Fruit fly (Drosophila melanogaster) whole organism, embryonic: ENCODE results near the gene Scgalpha.
A peak's percentile ranks its signal among the peaks of the same experiment; 100 is the strongest.

ENCODE experiments used
- Abd-B ChIP-seq: fragments of 200-800 bp; sonication (Bioruptor generic); optimal IDR thresholded peaks from 2 replicates; lab custom pipeline; 2018; ENCODE audit warnings: missing biosample characterization, mild to moderate bottlenecking, missing genetic modification characterization, moderate library complexity
- CG11398 ChIP-seq: fragments of 200-800 bp; sonication (Bioruptor generic); optimal IDR thresholded peaks from 2 replicates; lab custom pipeline; 2016; ENCODE audit warnings: missing biosample characterization, missing genetic modification characterization
- CG11456 ChIP-seq: fragments of 200-800 bp; sonication (Bioruptor generic); IDR thresholded peaks from 3 replicates; pipeline ENCODE4 v1.3.6; 2022; ENCODE audit warnings: missing biosample characterization, missing genetic modification characterization
- CG11560 ChIP-seq: fragments of 200-800 bp; sonication (Bioruptor generic); IDR thresholded peaks from 3 replicates; pipeline ENCODE4 v1.3.6; 2022; ENCODE audit warnings: missing biosample characterization, missing genetic modification characterization
- CG14050 ChIP-seq: fragments of 200-800 bp; sonication (Bioruptor generic); IDR thresholded peaks from 3 replicates; pipeline ENCODE4 v1.3.6; 2022; ENCODE audit warnings: missing biosample characterization, missing genetic modification characterization
- CG15011 ChIP-seq: fragments of 200-800 bp; sonication (Bioruptor generic); optimal IDR thresholded peaks from 3 replicates; lab custom pipeline; 2018; ENCODE audit warnings: missing biosample characterization, mild to moderate bottlenecking, missing genetic modification characterization
- CG1647 ChIP-seq: fragments of 200-800 bp; sonication (Bioruptor generic); optimal IDR thresholded peaks from 3 replicates; lab custom pipeline; 2016; ENCODE audit warnings: missing biosample characterization, missing genetic modification characterization
- CG16813 ChIP-seq: fragments of 200-800 bp; sonication (Bioruptor generic); IDR thresholded peaks from 3 replicates; pipeline ENCODE4 v1.3.6; 2022; ENCODE audit warnings: missing biosample characterization, missing genetic modification characterization; ENCODE audit not compliant: partially characterized antibody
- CG17802 ChIP-seq: fragments of 200-800 bp; sonication (Bioruptor generic); optimal IDR thresholded peaks from 2 replicates; lab custom pipeline; 2018; ENCODE audit warnings: missing biosample characterization, mild to moderate bottlenecking, missing genetic modification characterization, moderate library complexity
- CG18619 ChIP-seq: fragments of 200-800 bp; sonication (Bioruptor generic); optimal IDR thresholded peaks from 3 replicates; lab custom pipeline; 2017; ENCODE audit warnings: missing biosample characterization, mild to moderate bottlenecking, missing genetic modification characterization
- CG2678 ChIP-seq: fragments of 200-800 bp; sonication (Bioruptor generic); optimal IDR thresholded peaks from 3 replicates; lab custom pipeline; 2019; ENCODE audit warnings: missing biosample characterization, mild to moderate bottlenecking, missing genetic modification characterization, moderate library complexity
- CG3065 ChIP-seq: fragments of 200-800 bp; sonication (Bioruptor generic); optimal IDR thresholded peaks from 2 replicates; lab custom pipeline; 2016; ENCODE audit warnings: missing biosample characterization, missing genetic modification characterization
- CG4282 ChIP-seq: fragments of 200-800 bp; sonication (Bioruptor generic); optimal IDR thresholded peaks from 2 replicates; lab custom pipeline; 2016; ENCODE audit warnings: missing biosample characterization, missing genetic modification characterization
- CG4617 ChIP-seq: fragments of 200-800 bp; sonication (Bioruptor generic); optimal IDR thresholded peaks from 3 replicates; lab custom pipeline; 2016; ENCODE audit warnings: missing biosample characterization, missing genetic modification characterization, borderline replicate concordance
- CG5245 ChIP-seq: fragments of 200-800 bp; sonication (Bioruptor generic); optimal IDR thresholded peaks from 3 replicates; lab custom pipeline; 2016; ENCODE audit warnings: missing biosample characterization, missing genetic modification characterization
- CG7556 ChIP-seq: fragments of 200-800 bp; sonication (Bioruptor generic); optimal IDR thresholded peaks from 2 replicates; lab custom pipeline; 2017; ENCODE audit warnings: missing biosample characterization, mild to moderate bottlenecking, missing genetic modification characterization
- CG8359 ChIP-seq: fragments of 200-800 bp; sonication (Bioruptor generic); optimal IDR thresholded peaks from 2 replicates; lab custom pipeline; 2017; ENCODE audit warnings: missing biosample characterization, mild to moderate bottlenecking, missing genetic modification characterization, borderline replicate concordance
- CG8765 ChIP-seq: fragments of 200-800 bp; sonication (Bioruptor generic); IDR thresholded peaks from 2 replicates; pipeline ENCODE4 v1.3.6; 2022; ENCODE audit warnings: missing biosample characterization, missing genetic modification characterization
- CG9797 ChIP-seq: fragments of 200-800 bp; sonication (Bioruptor generic); optimal IDR thresholded peaks from 3 replicates; lab custom pipeline; 2018; ENCODE audit warnings: missing biosample characterization, mild to moderate bottlenecking, missing genetic modification characterization
- CHES-1-like ChIP-seq: fragments of 200-800 bp; sonication (Bioruptor generic); optimal IDR thresholded peaks from 2 replicates; lab custom pipeline; 2016; ENCODE audit warnings: missing biosample characterization, missing genetic modification characterization
- Dll ChIP-seq: fragments of 200-800 bp; sonication (Bioruptor generic); IDR thresholded peaks from 4 replicates; pipeline ENCODE4 v1.3.6; 2022; ENCODE audit warnings: missing biosample characterization, missing genetic modification characterization; ENCODE audit not compliant: partially characterized antibody
- Dp ChIP-seq: fragments of 200-800 bp; sonication (Bioruptor generic); optimal IDR thresholded peaks from 2 replicates; lab custom pipeline; 2018; ENCODE audit warnings: missing biosample characterization, mild to moderate bottlenecking, missing genetic modification characterization, moderate library complexity
- Drgx ChIP-seq: fragments of 200-800 bp; sonication (Bioruptor generic); IDR thresholded peaks from 2 replicates; pipeline ENCODE4 v1.3.6; 2022; ENCODE audit warnings: missing biosample characterization, missing genetic modification characterization
- HLH4C ChIP-seq: fragments of 200-800 bp; sonication (Bioruptor generic); IDR thresholded peaks from 3 replicates; pipeline ENCODE4 v1.3.6; 2022; ENCODE audit warnings: missing biosample characterization, missing genetic modification characterization; ENCODE audit not compliant: partially characterized antibody
- HLH54F ChIP-seq: fragments of 200-800 bp; sonication (Bioruptor generic); optimal IDR thresholded peaks from 3 replicates; lab custom pipeline; 2016; ENCODE audit warnings: missing biosample characterization, missing genetic modification characterization
- MBD-R2 ChIP-seq: fragments of 200-800 bp; sonication (Bioruptor generic); IDR thresholded peaks from 2 replicates; pipeline ENCODE4 v1.3.6; 2022; ENCODE audit warnings: missing biosample characterization, missing genetic modification characterization
- Meics ChIP-seq: fragments of 200-800 bp; sonication (Bioruptor generic); optimal IDR thresholded peaks from 2 replicates; lab custom pipeline; 2017; ENCODE audit warnings: missing biosample characterization, mild to moderate bottlenecking, missing genetic modification characterization
- NC2β ChIP-seq: fragments of 200-800 bp; sonication (Bioruptor generic); optimal IDR thresholded peaks from 2 replicates; lab custom pipeline; 2016; ENCODE audit warnings: missing biosample characterization, missing genetic modification characterization
- NK7.1 ChIP-seq: fragments of 200-800 bp; sonication (Bioruptor generic); optimal IDR thresholded peaks from 3 replicates; lab custom pipeline; 2016; ENCODE audit warnings: missing biosample characterization, missing genetic modification characterization
- ac ChIP-seq: fragments of 200-800 bp; sonication (Bioruptor generic); optimal IDR thresholded peaks from 3 replicates; lab custom pipeline; 2017; ENCODE audit warnings: missing biosample characterization, mild to moderate bottlenecking, missing genetic modification characterization
- ara ChIP-seq: fragments of 200-800 bp; sonication (Bioruptor generic); IDR thresholded peaks from 2 replicates; pipeline ENCODE4 v1.3.6; 2022; ENCODE audit warnings: missing biosample characterization, missing genetic modification characterization
- ato ChIP-seq: fragments of 200-800 bp; sonication (Bioruptor generic); IDR thresholded peaks from 2 replicates; pipeline ENCODE4 v1.3.6; 2022; ENCODE audit warnings: missing biosample characterization, missing genetic modification characterization; ENCODE audit not compliant: partially characterized antibody
- br ChIP-seq: fragments of >200 bp; optimal IDR thresholded peaks from 2 replicates; lab custom pipeline; 2017
- chn ChIP-seq: fragments of 200-800 bp; sonication (Bioruptor generic); optimal IDR thresholded peaks from 2 replicates; lab custom pipeline; 2016; ENCODE audit warnings: missing biosample characterization, missing genetic modification characterization
- ci ChIP-seq: fragments of 200-800 bp; sonication (Bioruptor generic); IDR thresholded peaks from 3 replicates; pipeline ENCODE4 v1.3.6; 2022; ENCODE audit warnings: missing biosample characterization, missing genetic modification characterization
- cwo ChIP-seq: fragments of 200-800 bp; sonication (Bioruptor generic); optimal IDR thresholded peaks from 3 replicates; lab custom pipeline; 2017; ENCODE audit warnings: missing biosample characterization, missing genetic modification characterization, mild to moderate bottlenecking, moderate library complexity, missing genetic modification reagents
- dimm ChIP-seq: fragments of 200-800 bp; sonication (Bioruptor generic); IDR thresholded peaks from 2 replicates; pipeline ENCODE4 v1.3.6; 2022; ENCODE audit warnings: missing biosample characterization, missing genetic modification characterization
- dm ChIP-seq: fragments of 200-800 bp; sonication (Bioruptor generic); optimal IDR thresholded peaks from 3 replicates; lab custom pipeline; 2016; ENCODE audit warnings: missing biosample characterization, missing genetic modification characterization
- en ChIP-seq: fragments of 200-800 bp; sonication (Bioruptor generic); optimal IDR thresholded peaks from 2 replicates; lab custom pipeline; 2016; ENCODE audit warnings: missing biosample characterization, missing genetic modification characterization
- fd102C ChIP-seq: fragments of 200-800 bp; sonication (Bioruptor generic); optimal IDR thresholded peaks from 2 replicates; lab custom pipeline; 2018; ENCODE audit warnings: missing biosample characterization, mild to moderate bottlenecking, missing genetic modification characterization, moderate library complexity
- gfzf ChIP-seq: fragments of 200-800 bp; sonication (Bioruptor generic); optimal IDR thresholded peaks from 2 replicates; lab custom pipeline; 2016; ENCODE audit warnings: missing biosample characterization, mild to moderate bottlenecking, missing genetic modification characterization, moderate library complexity
- gsb ChIP-seq: fragments of 200-800 bp; sonication (Bioruptor generic); IDR thresholded peaks from 2 replicates; pipeline ENCODE4 v1.3.6; 2022; ENCODE audit warnings: missing biosample characterization, missing genetic modification characterization
- h ChIP-seq: fragments of >200 bp; optimal IDR thresholded peaks from 2 replicates; lab custom pipeline; 2017
- nom ChIP-seq: fragments of 200-800 bp; sonication (Bioruptor generic); optimal IDR thresholded peaks from 2 replicates; lab custom pipeline; 2017; ENCODE audit warnings: missing biosample characterization, missing genetic modification characterization, mild to moderate bottlenecking, moderate library complexity, missing genetic modification reagents
- phol ChIP-seq: fragments of 200-800 bp; sonication (Bioruptor generic); optimal IDR thresholded peaks from 3 replicates; lab custom pipeline; 2018; ENCODE audit warnings: missing biosample characterization, mild to moderate bottlenecking, missing genetic modification characterization, moderate library complexity
- repo ChIP-seq: fragments of 200-800 bp; sonication (Bioruptor generic); optimal IDR thresholded peaks from 2 replicates; lab custom pipeline; 2016; ENCODE audit warnings: missing biosample characterization, missing genetic modification characterization
- sna ChIP-seq: fragments of 200-800 bp; sonication (Bioruptor generic); IDR thresholded peaks from 2 replicates; pipeline ENCODE4 v1.3.6; 2022; ENCODE audit warnings: missing biosample characterization, missing genetic modification characterization; ENCODE audit not compliant: partially characterized antibody
- so ChIP-seq: fragments of 200-800 bp; sonication (Bioruptor generic); IDR thresholded peaks from 3 replicates; pipeline ENCODE4 v1.3.6; 2022; ENCODE audit warnings: missing biosample characterization, missing genetic modification characterization
- tin ChIP-seq: fragments of 200-800 bp; sonication (Bioruptor generic); optimal IDR thresholded peaks from 3 replicates; lab custom pipeline; 2016; ENCODE audit warnings: missing biosample characterization, missing genetic modification characterization
- wdn ChIP-seq: fragments of 200-800 bp; sonication (Bioruptor generic); IDR thresholded peaks from 2 replicates; pipeline ENCODE4 v1.3.6; 2022; ENCODE audit warnings: missing biosample characterization, missing genetic modification characterization

The Scgalpha gene

DNA sequence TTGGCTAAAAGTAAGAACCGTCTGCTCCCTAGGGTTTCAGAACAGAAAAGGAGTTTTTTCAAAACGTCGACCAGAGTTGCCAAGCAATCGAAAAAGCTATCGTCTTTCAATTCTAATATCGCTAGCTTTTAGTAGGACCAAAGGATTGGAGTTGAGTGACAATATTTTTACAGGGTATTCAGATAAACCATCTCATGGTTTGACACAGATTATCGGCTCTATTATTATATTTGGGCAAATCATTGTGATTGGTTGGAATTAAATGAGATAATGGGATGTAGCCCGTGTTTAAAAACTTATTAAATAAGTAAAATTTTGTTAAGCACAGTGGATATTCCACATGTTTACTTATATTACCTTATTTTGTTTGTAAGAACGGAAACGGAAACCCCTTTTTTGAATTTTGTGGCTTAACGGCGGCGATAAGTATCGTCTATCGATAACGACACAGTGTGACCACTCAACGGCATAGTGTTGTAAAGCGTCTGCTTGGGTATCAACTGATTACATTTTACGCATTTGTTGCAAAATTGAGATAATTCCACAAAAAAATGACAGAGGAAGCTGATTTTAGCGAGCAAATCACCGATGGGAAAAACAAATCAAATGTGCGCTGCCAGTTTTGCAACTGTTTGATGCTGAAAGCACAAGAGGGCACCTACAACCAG lies 16.8 kb downstream of the Scgalpha start, which contains the start of the genes mtsh and strat (continued):
- TF ChIP-seq CG4617 = peak; percentile 96
- TF ChIP-seq CG9797 = peak; percentile 84
- TF ChIP-seq dm (GFP tag; lab: Kevin White, UChicago) = peak; percentile 55
- peak; percentile 55 for TF ChIP-seq CHES-1-like (GFP tag; lab: Kevin White, UChicago)
- TF ChIP-seq CG4282 (GFP tag; lab: Kevin White, UChicago) = no peak
- no peak; the same call in 2 of the 3 replicates for TF ChIP-seq CG14050 (GFP tag; lab: Robert Waterston, UW)
- TF ChIP-seq wdn (GFP tag; lab: Robert Waterston, UW) = no peak
- TF ChIP-seq NC2β (GFP tag; lab: Kevin White, UChicago) = peak; percentile 49
- TF ChIP-seq Abd-B = no peak
- peak; percentile 18 for TF ChIP-seq CG1647 (GFP tag; lab: Kevin White, UChicago)
- TF ChIP-seq chn = peak; percentile 28
- peak; percentile 33; the same call in 1 of the 2 replicates for TF ChIP-seq gsb
- no peak for TF ChIP-seq NK7.1 (GFP tag; lab: Kevin White, UChicago)
- TF ChIP-seq CG11398 (GFP tag; lab: Kevin White, UChicago) = no peak
- TF ChIP-seq CG8359 (GFP tag; lab: Kevin White, UChicago) = peak; percentile 22
- peak; percentile 81 for TF ChIP-seq Meics (GFP tag; lab: Kevin White, UChicago)
- TF ChIP-seq CG3065 = peak; percentile 28
- 0 out of 2 replicates have a peak, but pooled peaks have one; percentile 42 for TF ChIP-seq ara
- peak; percentile 74 for TF ChIP-seq HLH4C (GFP tag; lab: Robert Waterston, UW)
- TF ChIP-seq CG7556 = peak; percentile 54
- TF ChIP-seq CG18619 (GFP tag; lab: Kevin White, UChicago) = peak; percentile 31
- TF ChIP-seq ci (GFP tag; lab: Robert Waterston, UW) = peak; percentile 89
- no peak; the same call in none of the 2 replicates for TF ChIP-seq sna
- peak; percentile 66 for TF ChIP-seq CG15011 (GFP tag; lab: Kevin White, UChicago)
- TF ChIP-seq phol (tag; lab: Kevin White, UChicago) = peak; percentile 70
- peak; percentile 56; the same call in 1 of the 2 replicates for TF ChIP-seq ato
- TF ChIP-seq br = no peak
- TF ChIP-seq tin (GFP tag; lab: Kevin White, UChicago) = peak; percentile 35
- TF ChIP-seq repo (GFP tag; lab: Kevin White, UChicago) = peak; percentile 19
- TF ChIP-seq CG17802 = peak; percentile 48
- TF ChIP-seq Dll (GFP tag; lab: Robert Waterston, UW) = peak; percentile 64; the same call in 2 of the 4 replicates
- peak; percentile 85 for TF ChIP-seq Dp (GFP tag; lab: Kevin White, UChicago)
- TF ChIP-seq fd102C = peak; percentile 19
- TF ChIP-seq CG11560 (tag; lab: Robert Waterston, UW) = no peak
- TF ChIP-seq CG5245 (GFP tag; lab: Kevin White, UChicago) = peak; percentile 22
- TF ChIP-seq gfzf (GFP tag; lab: Kevin White, UChicago) = peak; percentile 50
- no peak for TF ChIP-seq cwo (GFP tag; lab: Kevin White, UChicago)
- peak; percentile 35 for TF ChIP-seq ac (GFP tag; lab: Kevin White, UChicago)
- peak; percentile 94 for TF ChIP-seq MBD-R2
- TF ChIP-seq CG16813 (GFP tag; lab: Robert Waterston, UW) = peak; percentile 51; the same call in 2 of the 3 replicates
- TF ChIP-seq HLH54F = peak; percentile 43
- no peak for TF ChIP-seq en (GFP tag; lab: Kevin White, UChicago)
- peak; percentile 59; the same call in 2 of the 3 replicates for TF ChIP-seq CG11456 (GFP tag; lab: Robert Waterston, UW)
- TF ChIP-seq nom = peak; percentile 45
- TF ChIP-seq CG8765 (GFP tag; lab: Robert Waterston, UW) = no peak
- TF ChIP-seq CG2678 = no peak
- TF ChIP-seq so (GFP tag; lab: Robert Waterston, UW) = peak; percentile 60; the same call in 1 of the 3 replicates
- TF ChIP-seq dimm = no peak
- no peak for TF ChIP-seq h (lab: Kevin White, UChicago)
- TF ChIP-seq Drgx = no peak
